Fruit fly (Drosophila melanogaster): ENCODE results near the gene CG4653.

dm6 chrX:16670262-16670661 lies 33.6 kb upstream of the CG4653 start:
- TF ChIP-seq Myc (optimal IDR thresholded peaks at IDR 0.05) (no peak), ttk (optimal IDR thresholded peaks at IDR 0.05) (no peak), h (optimal IDR thresholded peaks at IDR 0.05) (no peak), psq (optimal IDR thresholded peaks at IDR 0.05) (no peak), Sin3A (optimal IDR thresholded peaks at IDR 0.05) (no peak)

Measured in Kc167 (cell line).